Fruit fly (Drosophila melanogaster) whole organism, prepupa: Measurements from ENCODE around the gene SNRPG.

Experiments
- Blimp-1 ChIP-seq: fragments of 200-800 bp; sonication (Bioruptor generic); optimal IDR thresholded peaks from 3 replicates; lab custom pipeline; 2017; ENCODE audit warnings: missing biosample characterization, missing genetic modification characterization, mild to moderate bottlenecking, moderate library complexity, missing genetic modification reagents
- CG10631 ChIP-seq: fragments of 200-800 bp; sonication (Bioruptor generic); optimal IDR thresholded peaks from 2 replicates; lab custom pipeline; 2016; ENCODE audit warnings: missing biosample characterization, missing genetic modification characterization
- CG11902 ChIP-seq: fragments of 200-800 bp; sonication (Bioruptor generic); optimal IDR thresholded peaks from 3 replicates; lab custom pipeline; 2016; ENCODE audit warnings: missing biosample characterization, missing genetic modification characterization
- CG15336 ChIP-seq: fragments of 200-800 bp; sonication (Bioruptor generic); IDR thresholded peaks from 2 replicates; pipeline ENCODE4 v1.3.6; 2022; ENCODE audit warnings: missing biosample characterization, missing genetic modification characterization
- CG1621 ChIP-seq: fragments of 200-800 bp; sonication (Bioruptor generic); optimal IDR thresholded peaks from 3 replicates; lab custom pipeline; 2018; ENCODE audit warnings: missing biosample characterization, mild to moderate bottlenecking, missing genetic modification characterization
- CG16779 ChIP-seq: fragments of 200-800 bp; sonication (Bioruptor generic); optimal IDR thresholded peaks from 3 replicates; lab custom pipeline; 2017; ENCODE audit warnings: missing biosample characterization, mild to moderate bottlenecking, missing genetic modification characterization
- CG3032 ChIP-seq: fragments of 200-800 bp; optimal IDR thresholded peaks from 2 replicates; lab custom pipeline; 2019; ENCODE audit warnings: missing biosample characterization, mild to moderate bottlenecking, missing genetic modification characterization, moderate library complexity
- CG31627 ChIP-seq: fragments of 200-800 bp; sonication (Bioruptor generic); optimal IDR thresholded peaks from 3 replicates; lab custom pipeline; 2016; ENCODE audit warnings: missing biosample characterization, missing genetic modification characterization
- CG3919 ChIP-seq: fragments of 200-800 bp; sonication (Bioruptor generic); optimal IDR thresholded peaks from 3 replicates; lab custom pipeline; 2016; ENCODE audit warnings: missing biosample characterization, missing genetic modification characterization
- CG4318 ChIP-seq: fragments of 200-800 bp; sonication (Bioruptor generic); optimal IDR thresholded peaks from 3 replicates; lab custom pipeline; 2017; ENCODE audit warnings: missing biosample characterization, mild to moderate bottlenecking, missing genetic modification characterization
- CG6163 ChIP-seq: fragments of 200-800 bp; sonication (Bioruptor generic); IDR thresholded peaks from 3 replicates; pipeline ENCODE4 v1.3.6; 2022; ENCODE audit warnings: missing biosample characterization, missing genetic modification characterization
- CG6792 ChIP-seq: fragments of 200-800 bp; sonication (Bioruptor generic); optimal IDR thresholded peaks from 3 replicates; lab custom pipeline; 2016; ENCODE audit warnings: missing biosample characterization, missing genetic modification characterization
- CG6854 ChIP-seq: fragments of 200-800 bp; sonication (Bioruptor generic); optimal IDR thresholded peaks from 2 replicates; lab custom pipeline; 2017; ENCODE audit warnings: missing biosample characterization, mild to moderate bottlenecking, missing genetic modification characterization
- CG8119 ChIP-seq: fragments of 200-800 bp; sonication (Bioruptor generic); IDR thresholded peaks from 3 replicates; pipeline ENCODE4 v1.3.6; 2022; ENCODE audit warnings: missing biosample characterization, missing genetic modification characterization
- CG8632 ChIP-seq: fragments of 200-800 bp; sonication (Bioruptor generic); optimal IDR thresholded peaks from 3 replicates; lab custom pipeline; 2016; ENCODE audit warnings: missing biosample characterization, missing genetic modification characterization
- Eip75B ChIP-seq: fragments of 200-800 bp; sonication (Bioruptor generic); optimal IDR thresholded peaks from 3 replicates; lab custom pipeline; 2016; ENCODE audit warnings: missing biosample characterization, missing genetic modification characterization
- Eip78C ChIP-seq: fragments of 200-800 bp; sonication (Bioruptor generic); peaks from one replicate; lab custom pipeline; 2016; ENCODE audit warnings: missing biosample characterization, missing genetic modification characterization
- Eip93F ChIP-seq: fragments of 200-800 bp; sonication (Bioruptor generic); optimal IDR thresholded peaks from 2 replicates; lab custom pipeline; 2016; ENCODE audit warnings: missing biosample characterization, mild to moderate bottlenecking, missing genetic modification characterization
- Ets21C ChIP-seq: fragments of 200-800 bp; sonication (Bioruptor generic); optimal IDR thresholded peaks from 3 replicates; lab custom pipeline; 2016; ENCODE audit warnings: missing biosample characterization, missing genetic modification characterization
- Gug ChIP-seq: fragments of 200-800 bp; sonication (Bioruptor generic); IDR thresholded peaks from 2 replicates; pipeline ENCODE4 v1.3.6; 2022; ENCODE audit warnings: missing biosample characterization, missing genetic modification characterization
- Hr38 ChIP-seq: sonication (Bioruptor generic); optimal IDR thresholded peaks from 2 replicates; lab custom pipeline; 2016; ENCODE audit warnings: missing biosample characterization, missing genetic modification characterization
- Met ChIP-seq: fragments of 200-800 bp; sonication (Bioruptor generic); optimal IDR thresholded peaks from 3 replicates; lab custom pipeline; 2016; ENCODE audit warnings: missing biosample characterization, missing genetic modification characterization
- Smox ChIP-seq: fragments of 200-800 bp; sonication (Bioruptor generic); optimal IDR thresholded peaks from 3 replicates; lab custom pipeline; 2016; ENCODE audit warnings: missing biosample characterization, missing genetic modification characterization
- Sox14 ChIP-seq: fragments of 200-800 bp; sonication (Bioruptor generic); optimal IDR thresholded peaks from 3 replicates; lab custom pipeline; 2016; ENCODE audit warnings: missing biosample characterization, missing genetic modification characterization
- Sox15 ChIP-seq: fragments of 200-800 bp; sonication (Bioruptor generic); optimal IDR thresholded peaks from 3 replicates; lab custom pipeline; 2016; ENCODE audit warnings: missing biosample characterization, missing genetic modification characterization
- cyc ChIP-seq: fragments of 200-800 bp; sonication (Bioruptor generic); optimal IDR thresholded peaks from 3 replicates; lab custom pipeline; 2016; ENCODE audit warnings: missing biosample characterization, missing genetic modification characterization
- dsx ChIP-seq: fragments of 200-800 bp; optimal IDR thresholded peaks from 3 replicates; lab custom pipeline; 2019; ENCODE audit warnings: missing biosample characterization, mild to moderate bottlenecking, missing genetic modification characterization, moderate library complexity; ENCODE audit not compliant: poor library complexity, severe bottlenecking
- eg ChIP-seq: fragments of 200-800 bp; sonication (Bioruptor generic); IDR thresholded peaks from 3 replicates; pipeline ENCODE4 v1.3.6; 2022; ENCODE audit warnings: missing biosample characterization, missing genetic modification characterization
- esn ChIP-seq: fragments of 200-800 bp; sonication (Bioruptor generic); optimal IDR thresholded peaks from 2 replicates; lab custom pipeline; 2016; ENCODE audit warnings: missing biosample characterization, mild to moderate bottlenecking, missing genetic modification characterization, moderate library complexity
- fd59A ChIP-seq: fragments of 200-800 bp; sonication (Bioruptor generic); optimal IDR thresholded peaks from 2 replicates; lab custom pipeline; 2017; ENCODE audit warnings: missing biosample characterization, mild to moderate bottlenecking, missing genetic modification characterization, missing genetic modification reagents
- fd85E ChIP-seq: fragments of 200-800 bp; sonication (Bioruptor generic); optimal IDR thresholded peaks from 3 replicates; lab custom pipeline; 2016; ENCODE audit warnings: missing biosample characterization, missing genetic modification characterization
- fkh ChIP-seq: fragments of 200-800 bp; sonication (Bioruptor generic); optimal IDR thresholded peaks from 3 replicates; lab custom pipeline; 2017; ENCODE audit warnings: missing biosample characterization, mild to moderate bottlenecking, missing genetic modification characterization, moderate library complexity
- lz ChIP-seq: fragments of 200-800 bp; sonication (Bioruptor generic); optimal IDR thresholded peaks from 3 replicates; lab custom pipeline; 2016; ENCODE audit warnings: missing biosample characterization, missing genetic modification characterization
- net ChIP-seq: fragments of 200-800 bp; sonication (Bioruptor generic); optimal IDR thresholded peaks from 3 replicates; lab custom pipeline; 2016; ENCODE audit warnings: missing biosample characterization, missing genetic modification characterization
- pdm3 ChIP-seq: fragments of 200-800 bp; sonication (Bioruptor generic); optimal IDR thresholded peaks from 3 replicates; lab custom pipeline; 2016; ENCODE audit warnings: missing biosample characterization, missing genetic modification characterization
- salr ChIP-seq, 2 experiments: fragments of 200-800 bp; sonication (Bioruptor generic); optimal IDR thresholded peaks; 3 replicates each; lab custom pipeline; 2016 to 2018; ENCODE audit warnings: missing biosample characterization in 2 of 2, missing genetic modification characterization in 2 of 2, mild to moderate bottlenecking in 1 of 2
- spab ChIP-seq: fragments of 200-800 bp; sonication (Bioruptor generic); optimal IDR thresholded peaks from 2 replicates; lab custom pipeline; 2017; ENCODE audit warnings: missing biosample characterization, mild to moderate bottlenecking, missing genetic modification characterization, missing genetic modification reagents
- ss ChIP-seq, 2 experiments: fragments of 200-800 bp; sonication (Bioruptor generic); optimal IDR thresholded peaks; 2 replicates in 1 of 2; 3 replicates in 1 of 2; lab custom pipeline; 2017 to 2018; ENCODE audit warnings: mild to moderate bottlenecking in 2 of 2, missing biosample characterization in 2 of 2, missing genetic modification characterization in 2 of 2, moderate library complexity in 1 of 2
- svp ChIP-seq: fragments of 200-800 bp; sonication (Bioruptor generic); peaks from one replicate; lab custom pipeline; 2016; ENCODE audit warnings: missing biosample characterization, missing genetic modification characterization
- vri ChIP-seq: fragments of 200-800 bp; sonication (Bioruptor generic); optimal IDR thresholded peaks from 3 replicates; lab custom pipeline; 2016; ENCODE audit warnings: missing biosample characterization, mild to moderate bottlenecking, missing genetic modification characterization

SNRPG gene

dm6 chrX:16616773-16617738, 23.2 kb downstream of the SNRPG start:
- TF ChIP-seq ss (GFP tag; optimal IDR thresholded peaks at IDR 0.05; lab: Kevin White, UChicago) (peak in 1 of 2 experiments; percentile 21), Gug (GFP tag; lab: Robert Waterston, UW) (no peak), Eip93F (GFP tag; lab: Kevin White, UChicago) (no peak), Blimp-1 (peak; percentile 69), CG10631 (GFP tag; lab: Kevin White, UChicago) (no peak), CG16779 (no peak), CG6163 (GFP tag; lab: Robert Waterston, UW) (peak; percentile 19; the same call in 1 of the 3 replicates), svp (peak; percentile 44), esn (no peak), Eip78C (GFP tag; lab: Kevin White, UChicago) (peak; percentile 66), fkh (GFP tag; lab: Kevin White, UChicago) (no peak), CG8632 (GFP tag; lab: Kevin White, UChicago) (no peak), CG1621 (tag; lab: Kevin White, UChicago) (no peak), CG4318 (GFP tag; lab: Kevin White, UChicago) (no peak), net (no peak), Met (GFP tag; lab: Kevin White, UChicago) (no peak), Hr38 (GFP tag; lab: Kevin White, UChicago) (no peak)

- TF ChIP-seq cyc (GFP tag; lab: Kevin White, UChicago) (no peak), esn (peak; percentile 22), ss (GFP tag; optimal IDR thresholded peaks at IDR 0.05; lab: Kevin White, UChicago) (peak; percentile 31 to 58), vri (GFP tag; lab: Kevin White, UChicago) (no peak), eg (GFP tag; lab: Robert Waterston, UW) (0 out of 3 replicates have a peak, but pooled peaks have one; percentile 11), CG3032 (tag; lab: Kevin White, UChicago) (no peak), Ets21C (GFP tag; lab: Kevin White, UChicago) (no peak), dsx (GFP tag; lab: Kevin White, UChicago) (peak; percentile 20), Eip78C (GFP tag; lab: Kevin White, UChicago) (peak; percentile 10), CG1621 (tag; lab: Kevin White, UChicago) (no peak), CG6854 (GFP tag; lab: Kevin White, UChicago) (peak; percentile 4), CG8119 (GFP tag; lab: Robert Waterston, UW) (peak; percentile 22; the same call in 1 of the 3 replicates), pdm3 (GFP tag; lab: Kevin White, UChicago) (no peak), Sox14 (GFP tag; lab: Kevin White, UChicago) (peak; percentile 15), CG10631 (GFP tag; lab: Kevin White, UChicago) (no peak)
- TF ChIP-seq, all 60 proteins: peak for 8
These were observed 29.6 kb downstream of the SNRPG start, which contains the start of gene mbt for dm6 chrX:16610601-16611058. Gene mbt, plus strand, starts transcription at chrX:16610685.

DNA sequence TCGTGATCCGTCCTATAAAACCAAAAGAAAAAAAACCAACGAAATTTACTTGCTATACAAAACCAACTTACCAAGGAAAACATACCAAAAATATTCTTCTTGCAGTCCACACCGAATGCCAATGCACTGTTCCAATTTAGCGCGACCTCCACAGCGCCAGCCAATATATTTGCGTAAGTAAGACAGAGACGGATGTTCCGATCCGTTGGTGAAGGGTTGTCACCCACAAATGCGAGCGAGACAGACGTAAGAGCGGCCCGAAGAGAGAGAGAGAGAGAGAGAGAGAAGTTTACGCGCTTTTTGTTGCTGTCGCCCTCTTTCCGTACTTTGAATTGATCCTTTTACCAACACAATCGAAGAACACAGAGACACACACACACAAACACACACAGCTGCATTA, 32.4 kb downstream of the SNRPG start:
- TF ChIP-seq CG10631 (GFP tag; lab: Kevin White, UChicago): no peak
- TF ChIP-seq CG1621 (tag; lab: Kevin White, UChicago): peak; percentile 45
- no peak for TF ChIP-seq CG15336 (GFP tag; lab: Robert Waterston, UW)
- TF ChIP-seq lz (GFP tag; lab: Kevin White, UChicago): no peak
- peak in 1 of 2 experiments; percentile 4 for TF ChIP-seq ss (GFP tag; optimal IDR thresholded peaks at IDR 0.05; lab: Kevin White, UChicago)
- no peak for TF ChIP-seq Sox15 (GFP tag; lab: Kevin White, UChicago)
- no peak for TF ChIP-seq svp
- TF ChIP-seq fd85E: no peak

DNA sequence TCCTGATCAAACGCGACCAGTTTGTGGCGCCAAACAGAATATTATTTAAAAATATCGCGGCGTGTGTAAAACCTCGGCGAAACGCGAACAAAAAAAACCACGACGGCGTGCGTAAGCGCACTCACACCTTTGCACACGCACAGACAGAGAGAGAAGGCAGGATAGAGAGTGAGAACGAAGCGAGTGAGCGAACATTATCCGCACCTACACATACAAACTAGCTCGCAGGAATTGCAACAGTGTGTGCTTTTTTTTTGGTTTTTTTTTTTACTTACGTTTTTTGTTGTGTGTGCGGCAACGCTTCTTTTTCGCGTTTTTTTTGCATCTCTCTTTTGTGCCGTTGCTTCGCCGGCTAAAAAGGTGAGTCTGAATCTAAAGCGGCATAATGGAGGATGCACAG, 40.4 kb downstream of the SNRPG start:
- TF ChIP-seq Eip78C (GFP tag; lab: Kevin White, UChicago) (peak; percentile 91), pdm3 (GFP tag; lab: Kevin White, UChicago) (peak; percentile 85), CG15336 (GFP tag; lab: Robert Waterston, UW) (peak; percentile 90), CG11902 (GFP tag; lab: Kevin White, UChicago) (no peak), Gug (GFP tag; lab: Robert Waterston, UW) (peak; percentile 76), CG31627 (GFP tag; lab: Kevin White, UChicago) (no peak), spab (GFP tag; lab: Kevin White, UChicago) (peak; percentile 95), CG8632 (GFP tag; lab: Kevin White, UChicago) (peak; percentile 88), salr (GFP tag; optimal IDR thresholded peaks at IDR 0.05; lab: Kevin White, UChicago) (peak; percentile 83 to 92), Eip75B (peak; percentile 83), esn (peak; percentile 69), CG6854 (GFP tag; lab: Kevin White, UChicago) (peak; percentile 93), net (peak; percentile 94), dsx (GFP tag; lab: Kevin White, UChicago) (peak; percentile 96), fd59A (GFP tag; lab: Kevin White, UChicago) (peak; percentile 86), lz (GFP tag; lab: Kevin White, UChicago) (peak; percentile 42), CG6792 (peak; percentile 75), CG3919 (peak; percentile 81), Smox (GFP tag; lab: Kevin White, UChicago) (no peak), cyc (GFP tag; lab: Kevin White, UChicago) (peak; percentile 33)
